Worm (Caenorhabditis elegans) whole organism, late embryonic: ENCODE measurements around the gene nhr-125.
"Not testable (repeated sequence)": the region's sequence is repeated elsewhere in the genome, so short reads cannot be mapped to it uniquely, and the experiment has no call there.

ENCODE experiments used
- C08G9.2 ChIP-seq: sonication (generic microtip); optimal IDR thresholded peaks from 2 replicates; lab custom pipeline; 2016; ENCODE audit warnings: mild to moderate bottlenecking, missing genetic modification characterization, moderate library complexity, missing compliant biosample characterization
- K09A11.1 ChIP-seq: sonication (generic microtip); optimal IDR thresholded peaks from 2 replicates; lab custom pipeline; 2017; ENCODE audit warnings: antibody characterized with exemption, mild to moderate bottlenecking, missing genetic modification characterization, missing compliant biosample characterization; ENCODE audit not compliant: insufficient read depth
- Y22D7AL.16 ChIP-seq: sonication (generic microtip); optimal IDR thresholded peaks from 2 replicates; lab custom pipeline; 2016; ENCODE audit warnings: missing genetic modification characterization, missing compliant biosample characterization
- ceh-24 ChIP-seq: sonication (generic microtip); optimal IDR thresholded peaks from 2 replicates; lab custom pipeline; 2016; ENCODE audit warnings: mild to moderate bottlenecking, missing genetic modification characterization, missing compliant biosample characterization
- che-1 ChIP-seq: sonication (generic microtip); optimal IDR thresholded peaks from 2 replicates; lab custom pipeline; 2016; ENCODE audit warnings: mild to moderate bottlenecking, missing genetic modification characterization, missing compliant biosample characterization
- dmd-4 ChIP-seq: sonication (generic microtip); optimal IDR thresholded peaks from 2 replicates; lab custom pipeline; 2016; ENCODE audit warnings: borderline replicate concordance, missing genetic modification characterization, missing compliant biosample characterization
- eyg-1 ChIP-seq: sonication (generic microtip); optimal IDR thresholded peaks from 2 replicates; lab custom pipeline; 2016; ENCODE audit warnings: missing genotype, missing genetic modification characterization, missing compliant biosample characterization
- fkh-10 ChIP-seq: fragments of 150-350 bp; optimal IDR thresholded peaks from 2 replicates; lab custom pipeline; 2014; ENCODE audit warnings: missing biosample characterization, missing genetic modification reagents, missing genetic modification characterization
- hlh-13 ChIP-seq: fragments of 200-800 bp; sonication (Bioruptor generic); optimal IDR thresholded peaks from 2 replicates; lab custom pipeline; 2018; ENCODE audit warnings: mild to moderate bottlenecking, missing genetic modification characterization, missing compliant biosample characterization
- hlh-6 ChIP-seq: sonication (generic microtip); optimal IDR thresholded peaks from 2 replicates; lab custom pipeline; 2016; ENCODE audit warnings: missing genotype, missing genetic modification characterization, missing compliant biosample characterization
- lim-6 ChIP-seq: sonication (generic microtip); optimal IDR thresholded peaks from 2 replicates; lab custom pipeline; 2016; ENCODE audit warnings: missing genetic modification characterization, missing compliant biosample characterization
- lin-11 ChIP-seq: fragments of 200-800 bp; sonication (Bioruptor generic); optimal IDR thresholded peaks from 2 replicates; lab custom pipeline; 2018; ENCODE audit warnings: mild to moderate bottlenecking, missing genetic modification characterization, missing compliant biosample characterization
- madf-2 ChIP-seq: sonication (generic microtip); optimal IDR thresholded peaks from 2 replicates; lab custom pipeline; 2017; ENCODE audit warnings: missing genetic modification characterization, missing compliant biosample characterization
- nhr-232 ChIP-seq: sonication (generic microtip); optimal IDR thresholded peaks from 2 replicates; lab custom pipeline; 2016; ENCODE audit warnings: missing genetic modification characterization, missing compliant biosample characterization
- pax-1 ChIP-seq: fragments of 150-350 bp; optimal IDR thresholded peaks from 2 replicates; lab custom pipeline; 2014; ENCODE audit warnings: missing biosample characterization, missing genetic modification characterization
- pha-2 ChIP-seq: sonication (generic microtip); optimal IDR thresholded peaks from 2 replicates; lab custom pipeline; 2017; ENCODE audit warnings: mild to moderate bottlenecking, missing genetic modification characterization, missing compliant biosample characterization
- pros-1 ChIP-seq: fragments of 150-350 bp; optimal IDR thresholded peaks from 2 replicates; lab custom pipeline; 2014; ENCODE audit warnings: missing biosample characterization, missing genetic modification reagents, missing genetic modification characterization
- ref-2 ChIP-seq: sonication (generic microtip); optimal IDR thresholded peaks from 2 replicates; lab custom pipeline; 2016; ENCODE audit warnings: missing genetic modification characterization, missing compliant biosample characterization
- syd-9 ChIP-seq: sonication (generic microtip); optimal IDR thresholded peaks from 2 replicates; lab custom pipeline; 2016; ENCODE audit warnings: mild to moderate bottlenecking, missing genetic modification characterization, moderate library complexity, missing compliant biosample characterization
- unc-86 ChIP-seq: sonication (generic microtip); optimal IDR thresholded peaks from 2 replicates; lab custom pipeline; 2016; ENCODE audit warnings: missing genetic modification characterization, missing compliant biosample characterization
- ztf-16 ChIP-seq: sonication (generic microtip); optimal IDR thresholded peaks from 2 replicates; lab custom pipeline; 2017; ENCODE audit warnings: missing genetic modification characterization, missing compliant biosample characterization

The nhr-125 gene

DNA sequence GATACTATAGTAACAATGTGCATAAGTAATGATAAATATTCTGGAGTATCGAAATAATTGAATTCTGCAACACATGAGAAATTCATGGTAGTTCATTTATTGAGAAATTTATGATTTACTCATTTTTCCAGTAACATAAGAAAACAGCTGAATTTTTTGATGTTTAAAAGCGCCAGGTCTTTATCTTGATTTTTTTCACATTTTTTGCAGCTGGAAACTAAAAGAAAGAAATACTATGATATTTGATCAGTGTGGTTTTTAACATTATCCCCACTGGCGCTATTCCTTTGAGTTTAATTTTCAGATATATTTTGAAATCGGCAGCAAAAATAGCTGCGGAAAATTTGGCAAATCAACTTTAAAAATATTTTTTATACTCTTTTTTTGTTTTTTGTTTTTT, 31.9 kb downstream of the nhr-125 start, which contains the start of gene srh-194:
Gene srh-194 (minus strand): TSS at position 101 of the 400 bp plus-strand sequence.
- not testable (repeated sequence) for TF ChIP-seq ztf-16; unc-86; pha-2 (tag; lab: Kevin White, UChicago)
- TF ChIP-seq, all 69 proteins: peak for 0; not testable (repeated sequence) for 69

ce11 chrV:4290093-4290492, 35.2 kb downstream of the nhr-125 start, which contains the start of gene srh-193:
Gene srh-193, minus strand, starts transcription at chrV:4290193.
- not testable (repeated sequence) for TF ChIP-seq ref-2 (tag; lab: Kevin White, UChicago); dmd-4; syd-9 (tag; lab: Kevin White, UChicago)

DNA sequence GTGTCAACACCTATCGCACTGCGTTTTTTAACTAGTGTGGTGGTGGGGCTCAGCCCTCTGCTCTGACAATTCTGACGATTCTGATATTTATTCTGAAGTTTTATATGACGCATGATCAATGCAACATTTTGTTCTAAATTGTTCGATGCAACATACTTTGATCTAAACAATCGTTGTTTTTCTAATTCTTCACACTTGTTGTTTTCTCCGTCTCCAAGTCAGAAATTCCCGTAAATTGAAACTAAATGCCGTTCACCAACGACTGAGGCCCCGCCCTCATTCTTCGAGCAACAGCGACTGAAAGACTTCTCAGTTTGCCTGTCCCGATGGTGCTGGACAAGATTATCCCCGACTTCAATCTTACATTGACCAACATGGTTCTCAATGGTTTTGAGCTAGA, 40.6 kb downstream of the nhr-125 start, which contains the start of gene srt-19:
Gene srt-19 (plus strand): TSS at position 301 of the 400 bp plus-strand sequence.
- not testable (repeated sequence) for TF ChIP-seq K09A11.1 (tag; lab: Kevin White, UChicago); fkh-10 (GFP tag; lab: Kevin White, UChicago); nhr-232

DNA sequence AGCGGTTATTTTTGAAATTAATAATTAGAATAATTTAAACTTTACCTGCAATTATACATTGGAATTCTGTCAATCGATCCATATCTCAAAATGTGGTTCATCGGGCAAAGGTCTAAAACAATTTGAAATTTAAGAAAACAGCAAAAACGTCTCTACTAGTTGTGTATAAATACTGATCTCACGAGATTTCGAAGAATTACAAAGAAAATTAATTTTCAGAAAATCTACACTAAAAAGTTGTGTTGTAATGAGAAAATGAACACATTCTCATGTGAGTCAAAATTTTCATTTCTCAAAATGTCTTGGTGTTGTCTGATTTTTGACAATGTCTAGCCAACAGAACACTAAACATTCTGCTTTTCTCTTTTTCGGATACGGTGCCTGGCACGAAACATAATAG, 43.6 kb downstream of the nhr-125 start, which contains the start of gene srt-37:
Gene srt-37 (minus strand): TSS at position 101 of the 400 bp plus-strand sequence.
- not testable (repeated sequence) for TF ChIP-seq lin-11; pros-1 (tag; lab: Kevin White, UChicago); che-1 (tag; lab: Kevin White, UChicago)
- TF ChIP-seq, all 69 proteins: peak for 0; not testable (repeated sequence) for 69

ce11 chrV:4278735-4279134, 46.6 kb downstream of the nhr-125 start, which contains the start of gene srt-20:
Gene srt-20, minus strand, starts transcription at chrV:4278835.
- not testable (repeated sequence) for TF ChIP-seq lim-6; ceh-24 (tag; lab: Kevin White, UChicago); madf-2

- TF ChIP-seq eyg-1 (tag; lab: Kevin White, UChicago) (no peak), hlh-6 (tag; lab: Kevin White, UChicago) (no peak), C08G9.2 (tag; lab: Kevin White, UChicago) (no peak), K09A11.1 (tag; lab: Kevin White, UChicago) (no peak), pax-1 (tag; lab: Kevin White, UChicago) (no peak), hlh-13 (GFP tag; lab: Kevin White, UChicago) (no peak), Y22D7AL.16 (tag; lab: Kevin White, UChicago) (no peak), nhr-232 (no peak)
- TF ChIP-seq, all 69 proteins: peak for 0
These were observed 51.9 kb downstream of the nhr-125 start for ce11 chrV:4273372-4273771.
